Worm (Caenorhabditis elegans) whole organism, L4 larva: ENCODE measurements around the gene abhd-14.

Experiments
- F10B5.3 ChIP-seq: sonication (generic microtip); optimal IDR thresholded peaks from 2 replicates; lab custom pipeline; 2016; ENCODE audit warnings: mild to moderate bottlenecking, missing genetic modification characterization, missing compliant biosample characterization
- Y75B8A.6 ChIP-seq: fragments of 200-800 bp; sonication (Bioruptor generic); IDR thresholded peaks from 2 replicates; pipeline ENCODE4 v1.3.6; 2022; ENCODE audit warnings: missing genetic modification reagents, missing genetic modification characterization, missing compliant biosample characterization
- ZK546.5 ChIP-seq, 2 experiments: sonication (generic microtip); optimal IDR thresholded peaks; 2 replicates each; lab custom pipeline; 2017; ENCODE audit warnings: missing biosample characterization in 2 of 2, missing genetic modification characterization in 2 of 2
- dpl-1 ChIP-seq: fragments of 150-350 bp; optimal IDR thresholded peaks from 2 replicates; lab custom pipeline; 2014; ENCODE audit warnings: missing biosample characterization, missing genetic modification reagents, missing genetic modification characterization
- lin-39 ChIP-seq: fragments of 150-350 bp; optimal IDR thresholded peaks from 2 replicates; lab custom pipeline; 2014; ENCODE audit warnings: missing biosample characterization, missing genetic modification reagents, missing genetic modification characterization
- lsy-2 ChIP-seq, 2 experiments: fragments of 150-350 bp in 1 of 2; sonication (generic microtip) in 1 of 2; optimal IDR thresholded peaks; 2 replicates each; lab custom pipeline; 2014 to 2017; ENCODE audit warnings: missing biosample characterization in 2 of 2, missing genetic modification characterization in 2 of 2
- mdl-1 ChIP-seq, 2 experiments: fragments of 150-350 bp in 1 of 2; sonication (generic microtip) in 1 of 2; optimal IDR thresholded peaks; 2 replicates each; lab custom pipeline; 2014 to 2017; ENCODE audit warnings: missing biosample characterization in 2 of 2, missing genetic modification characterization in 2 of 2
- nhr-6 ChIP-seq: fragments of 150-350 bp; optimal IDR thresholded peaks from 2 replicates; lab custom pipeline; 2014; ENCODE audit warnings: missing biosample characterization, missing genetic modification characterization
- nhr-76 ChIP-seq: fragments of 150-350 bp; optimal IDR thresholded peaks from 2 replicates; lab custom pipeline; 2014; ENCODE audit warnings: missing biosample characterization, missing genetic modification characterization
- unc-62 ChIP-seq, 3 experiments: fragments of 150-350 bp in 1 of 3; sonication (generic microtip); optimal IDR thresholded peaks in 2 of 3; peaks in 1 of 3; 1 replicate in 1 of 3; 2 replicates in 2 of 3; lab custom pipeline; 2014 to 2017; ENCODE audit warnings: missing biosample characterization in 3 of 3, missing genetic modification characterization in 3 of 3, missing genetic modification reagents in 3 of 3, missing genotype in 1 of 3

DNA sequence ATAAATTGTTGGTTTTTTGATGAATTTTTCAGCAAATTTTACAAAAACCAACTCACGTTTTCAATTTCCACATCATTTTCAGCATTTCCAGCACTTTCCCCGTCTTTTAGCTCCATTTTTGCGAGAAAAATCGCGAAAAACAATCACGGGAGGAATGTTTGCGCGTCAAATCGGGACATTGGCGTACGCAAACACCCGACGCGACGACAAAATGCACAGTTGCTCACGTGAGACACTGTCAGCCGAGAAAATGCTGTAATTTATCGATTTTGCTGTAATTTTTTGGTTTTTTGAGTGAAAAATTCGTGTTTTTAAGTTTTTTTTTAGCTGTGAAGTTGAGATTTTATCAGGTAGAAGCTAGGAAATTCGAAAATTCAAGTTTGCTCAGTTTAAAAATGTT lies 20.3 kb downstream of the abhd-14 start, which contains the start of gene Y55F3AM.9:
- TF ChIP-seq F10B5.3 (tag; lab: Kevin White, UChicago) (no peak), ZK546.5 (tag; optimal IDR thresholded peaks at IDR 0.05; lab: Kevin White, UChicago) (no peak), lin-39 (tag; lab: Kevin White, UChicago) (no peak), unc-62 (GFP tag; optimal IDR thresholded peaks at IDR 0.05 in 1 of 2; lab: Kevin White, UChicago) (no peak), unc-62 (tag; optimal IDR thresholded peaks at IDR 0.05; lab: Kevin White, UChicago) (no peak), dpl-1 (peak; percentile 39), lsy-2 (tag; optimal IDR thresholded peaks at IDR 0.05; lab: Kevin White, UChicago) (peak; percentile 14 to 60), nhr-76 (tag; lab: Kevin White, UChicago) (no peak), mdl-1 (tag; optimal IDR thresholded peaks at IDR 0.05; lab: Kevin White, UChicago) (peak in 1 of 2 experiments; percentile 59), nhr-6 (tag; lab: Kevin White, UChicago) (no peak), Y75B8A.6 (GFP tag; lab: Robert Waterston, UW) (no peak)
